Worm (Caenorhabditis elegans): Measurements from ENCODE around the gene trx-2.

DNA sequence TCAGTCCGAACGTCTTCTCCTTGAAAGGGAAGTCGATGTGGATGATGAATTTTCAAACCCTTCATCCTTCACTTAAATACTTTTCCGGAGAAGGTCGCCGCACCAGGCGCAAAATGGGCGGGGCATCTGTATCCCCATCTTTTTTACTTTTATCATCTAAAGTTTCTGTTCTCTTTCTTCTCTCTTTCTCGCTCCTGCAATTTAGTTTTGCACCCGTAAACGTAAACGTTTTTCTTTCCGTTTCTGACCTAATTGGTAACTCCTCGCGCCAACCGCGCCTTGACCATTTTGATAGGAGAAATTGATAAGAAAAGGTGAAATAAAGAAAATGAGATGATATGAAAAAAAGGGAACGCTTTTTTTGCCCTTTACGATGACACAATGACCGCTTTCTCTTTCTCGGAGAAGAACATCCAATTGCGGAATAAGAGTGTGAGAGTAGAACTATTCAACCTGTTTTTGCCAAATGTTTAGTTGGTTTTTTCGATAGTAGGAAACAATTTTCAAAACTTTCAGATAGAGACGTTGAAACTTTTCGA lies 21.6 kb upstream of the trx-2 start, which contains the start of gene col-149:
- no peak for TF ChIP-seq tab-1 (GFP tag; IDR thresholded peaks at IDR 0.05)
- no peak for TF ChIP-seq ref-1 (GFP tag; conservative IDR thresholded peaks at IDR 0.05)
- no peak for TF ChIP-seq flt-1 (GFP tag; IDR thresholded peaks at IDR 0.05)
- TF ChIP-seq cog-1 (tag; optimal IDR thresholded peaks at IDR 0.05), result no peak
- no peak for TF ChIP-seq T22C8.4 (GFP tag; IDR thresholded peaks at IDR 0.05)
